Fruit fly (Drosophila melanogaster) whole organism, embryonic: Measurements from ENCODE around the gene CG14000.
A peak's percentile ranks its signal among the peaks of the same experiment; 100 is the strongest.

Experiments
- Bteb2 ChIP-seq: fragments of 200-800 bp; sonication (Bioruptor generic); optimal IDR thresholded peaks from 2 replicates; lab custom pipeline; 2016; ENCODE audit warnings: missing biosample characterization, missing genetic modification characterization
- CG10321 ChIP-seq: fragments of 200-800 bp; sonication (Bioruptor generic); IDR thresholded peaks from 2 replicates; pipeline ENCODE4 v1.3.6; 2022; ENCODE audit warnings: missing biosample characterization, missing genetic modification characterization
- CG11085 ChIP-seq: fragments of 200-800 bp; sonication (Bioruptor generic); IDR thresholded peaks from 2 replicates; pipeline ENCODE4 v1.3.6; 2022; ENCODE audit warnings: missing biosample characterization, missing genetic modification characterization
- CG11695 ChIP-seq: fragments of 200-800 bp; sonication (Bioruptor generic); IDR thresholded peaks from 3 replicates; pipeline ENCODE4 v1.3.6; 2022; ENCODE audit warnings: missing biosample characterization, missing genetic modification characterization
- CG12219 ChIP-seq: fragments of 200-800 bp; sonication (Bioruptor generic); optimal IDR thresholded peaks from 3 replicates; lab custom pipeline; 2018; ENCODE audit warnings: missing biosample characterization, mild to moderate bottlenecking, missing genetic modification characterization
- CG13624 ChIP-seq: fragments of 200-800 bp; sonication (Bioruptor generic); optimal IDR thresholded peaks from 2 replicates; lab custom pipeline; 2016; ENCODE audit warnings: missing biosample characterization, missing genetic modification characterization
- CG13894 ChIP-seq: fragments of 200-800 bp; sonication (Bioruptor generic); optimal IDR thresholded peaks from 3 replicates; lab custom pipeline; 2018; ENCODE audit warnings: missing biosample characterization, mild to moderate bottlenecking, missing genetic modification characterization, moderate library complexity
- CG14667 ChIP-seq: fragments of 200-800 bp; sonication (Bioruptor generic); IDR thresholded peaks from 2 replicates; pipeline ENCODE4 v1.3.6; 2022; ENCODE audit warnings: missing biosample characterization, missing genetic modification characterization
- CG15514 ChIP-seq: fragments of 200-800 bp; sonication (Bioruptor generic); optimal IDR thresholded peaks from 3 replicates; lab custom pipeline; 2017; ENCODE audit warnings: missing biosample characterization, missing genetic modification characterization, mild to moderate bottlenecking, moderate library complexity, missing genetic modification reagents
- CG1647 ChIP-seq: fragments of 200-800 bp; sonication (Bioruptor generic); optimal IDR thresholded peaks from 3 replicates; lab custom pipeline; 2016; ENCODE audit warnings: missing biosample characterization, missing genetic modification characterization
- CG16779 ChIP-seq: fragments of 200-800 bp; sonication (Bioruptor generic); IDR thresholded peaks from 2 replicates; pipeline ENCODE4 v1.3.6; 2022; ENCODE audit warnings: missing biosample characterization, missing genetic modification characterization
- CG17328 ChIP-seq: fragments of 200-800 bp; sonication (Bioruptor generic); IDR thresholded peaks from 2 replicates; pipeline ENCODE4 v1.3.6; 2022; ENCODE audit warnings: missing biosample characterization, missing genetic modification characterization
- CG1792 ChIP-seq: fragments of 200-800 bp; sonication (Bioruptor generic); optimal IDR thresholded peaks from 2 replicates; lab custom pipeline; 2016; ENCODE audit warnings: missing biosample characterization, missing genetic modification characterization
- CG2116 ChIP-seq: fragments of 200-800 bp; sonication (Bioruptor generic); optimal IDR thresholded peaks from 3 replicates; lab custom pipeline; 2018; ENCODE audit warnings: missing biosample characterization, mild to moderate bottlenecking, missing genetic modification characterization
- CG3163 ChIP-seq: fragments of 200-800 bp; sonication (Bioruptor generic); optimal IDR thresholded peaks from 3 replicates; lab custom pipeline; 2016; ENCODE audit warnings: missing biosample characterization, missing genetic modification characterization
- CG32767 ChIP-seq: fragments of 200-800 bp; sonication (Bioruptor generic); IDR thresholded peaks from 2 replicates; pipeline ENCODE4 v1.3.6; 2022; ENCODE audit warnings: missing biosample characterization, missing genetic modification characterization
- CG33213 ChIP-seq: fragments of 200-800 bp; sonication (Bioruptor generic); optimal IDR thresholded peaks from 3 replicates; lab custom pipeline; 2016; ENCODE audit warnings: missing biosample characterization, missing genetic modification characterization
- CG34422 ChIP-seq: fragments of 200-800 bp; sonication (Bioruptor generic); IDR thresholded peaks from 3 replicates; pipeline ENCODE4 v1.3.6; 2022; ENCODE audit warnings: missing biosample characterization, missing genetic modification characterization
- CG3838 ChIP-seq: fragments of 200-800 bp; sonication (Bioruptor generic); optimal IDR thresholded peaks from 3 replicates; lab custom pipeline; 2016; ENCODE audit warnings: missing biosample characterization, missing genetic modification characterization
- CG3847 ChIP-seq: fragments of 200-800 bp; sonication (Bioruptor generic); IDR thresholded peaks from 2 replicates; pipeline ENCODE4 v1.3.6; 2022; ENCODE audit warnings: missing biosample characterization, missing genetic modification characterization
- CG4282 ChIP-seq: fragments of 200-800 bp; sonication (Bioruptor generic); optimal IDR thresholded peaks from 2 replicates; lab custom pipeline; 2016; ENCODE audit warnings: missing biosample characterization, missing genetic modification characterization
- CG5953 ChIP-seq: fragments of 200-800 bp; sonication (Bioruptor generic); IDR thresholded peaks from 2 replicates; pipeline ENCODE4 v1.3.6; 2022; ENCODE audit warnings: missing biosample characterization, missing genetic modification characterization
- CG6689 ChIP-seq: fragments of 200-800 bp; sonication (Bioruptor generic); IDR thresholded peaks from 2 replicates; pipeline ENCODE4 v1.3.6; 2022; ENCODE audit warnings: missing biosample characterization, missing genetic modification characterization
- CG7745 ChIP-seq: fragments of 200-800 bp; sonication (Bioruptor generic); optimal IDR thresholded peaks from 2 replicates; lab custom pipeline; 2018; ENCODE audit warnings: missing biosample characterization, mild to moderate bottlenecking, missing genetic modification characterization, moderate library complexity
- CG8478 ChIP-seq: fragments of >200 bp; optimal IDR thresholded peaks from 2 replicates; lab custom pipeline; 2018
- CG8944 ChIP-seq: fragments of 200-800 bp; sonication (Bioruptor generic); optimal IDR thresholded peaks from 3 replicates; lab custom pipeline; 2016; ENCODE audit warnings: missing biosample characterization, missing genetic modification characterization
- CHES-1-like ChIP-seq: fragments of 200-800 bp; sonication (Bioruptor generic); optimal IDR thresholded peaks from 2 replicates; lab custom pipeline; 2016; ENCODE audit warnings: missing biosample characterization, missing genetic modification characterization
- Camta ChIP-seq: fragments of 200-800 bp; sonication (Bioruptor generic); optimal IDR thresholded peaks from 2 replicates; lab custom pipeline; 2016; ENCODE audit warnings: missing biosample characterization, missing genetic modification characterization
- CoRest ChIP-seq: fragments of 200-800 bp; sonication (Bioruptor generic); optimal IDR thresholded peaks from 3 replicates; lab custom pipeline; 2018; ENCODE audit warnings: missing biosample characterization, mild to moderate bottlenecking, missing genetic modification characterization, moderate library complexity
- Drgx ChIP-seq: fragments of 200-800 bp; sonication (Bioruptor generic); IDR thresholded peaks from 2 replicates; pipeline ENCODE4 v1.3.6; 2022; ENCODE audit warnings: missing biosample characterization, missing genetic modification characterization
- Ets97D ChIP-seq: fragments of 200-800 bp; sonication (Bioruptor generic); optimal IDR thresholded peaks from 3 replicates; lab custom pipeline; 2016; ENCODE audit warnings: missing biosample characterization, missing genetic modification characterization
- GATAe ChIP-seq: fragments of 200-800 bp; sonication (Bioruptor generic); conservative IDR thresholded peaks from 2 replicates; pipeline ENCODE4 v1.3.6; 2022; ENCODE audit warnings: missing biosample characterization, missing genetic modification characterization
- MBD-R2 ChIP-seq: fragments of 200-800 bp; sonication (Bioruptor generic); IDR thresholded peaks from 2 replicates; pipeline ENCODE4 v1.3.6; 2022; ENCODE audit warnings: missing biosample characterization, missing genetic modification characterization
- Mes4 ChIP-seq: fragments of 200-800 bp; sonication (Bioruptor generic); optimal IDR thresholded peaks from 2 replicates; lab custom pipeline; 2016; ENCODE audit warnings: missing biosample characterization, missing genetic modification characterization
- NC2α ChIP-seq: fragments of 200-800 bp; sonication (Bioruptor generic); optimal IDR thresholded peaks from 2 replicates; lab custom pipeline; 2016; ENCODE audit warnings: missing biosample characterization, missing genetic modification characterization
- PHDP ChIP-seq: fragments of 200-800 bp; sonication (Bioruptor generic); optimal IDR thresholded peaks from 3 replicates; lab custom pipeline; 2018; ENCODE audit warnings: missing biosample characterization, mild to moderate bottlenecking, missing genetic modification characterization, moderate library complexity
- bigmax ChIP-seq: fragments of 200-800 bp; sonication (Bioruptor generic); optimal IDR thresholded peaks from 2 replicates; lab custom pipeline; 2018; ENCODE audit warnings: missing biosample characterization, mild to moderate bottlenecking, missing genetic modification characterization
- chif ChIP-seq, 2 experiments: fragments of 200-800 bp; sonication (Bioruptor generic); optimal IDR thresholded peaks; 3 replicates each; lab custom pipeline; 2016; ENCODE audit warnings: missing biosample characterization in 2 of 2, missing genetic modification characterization in 2 of 2
- dan ChIP-seq: fragments of 200-800 bp; sonication (Bioruptor generic); IDR thresholded peaks from 2 replicates; pipeline ENCODE4 v1.3.6; 2022; ENCODE audit warnings: missing biosample characterization, missing genetic modification characterization
- dati ChIP-seq: fragments of 200-800 bp; sonication (Bioruptor generic); IDR thresholded peaks from 2 replicates; pipeline ENCODE4 v1.3.6; 2022; ENCODE audit warnings: missing biosample characterization, missing genetic modification characterization
- dm ChIP-seq: fragments of 200-800 bp; sonication (Bioruptor generic); optimal IDR thresholded peaks from 3 replicates; lab custom pipeline; 2016; ENCODE audit warnings: missing biosample characterization, missing genetic modification characterization
- dmrt99B ChIP-seq: fragments of 200-800 bp; sonication (Bioruptor generic); optimal IDR thresholded peaks from 2 replicates; lab custom pipeline; 2018; ENCODE audit warnings: missing biosample characterization, mild to moderate bottlenecking, missing genetic modification characterization, moderate library complexity
- fd102C ChIP-seq: fragments of 200-800 bp; sonication (Bioruptor generic); optimal IDR thresholded peaks from 2 replicates; lab custom pipeline; 2018; ENCODE audit warnings: missing biosample characterization, mild to moderate bottlenecking, missing genetic modification characterization, moderate library complexity
- fru ChIP-seq: fragments of >200 bp; optimal IDR thresholded peaks from 2 replicates; lab custom pipeline; 2017
- gcm2 ChIP-seq: fragments of 200-800 bp; sonication (Bioruptor generic); optimal IDR thresholded peaks from 2 replicates; lab custom pipeline; 2016; ENCODE audit warnings: missing biosample characterization, missing genetic modification characterization
- grn ChIP-seq: fragments of 200-800 bp; sonication (Bioruptor generic); optimal IDR thresholded peaks from 3 replicates; lab custom pipeline; 2017; ENCODE audit warnings: missing biosample characterization, missing genetic modification characterization
- hbn ChIP-seq: fragments of 200-800 bp; sonication (Bioruptor generic); IDR thresholded peaks from 2 replicates; pipeline ENCODE4 v1.3.6; 2022; ENCODE audit warnings: missing biosample characterization, missing genetic modification characterization; ENCODE audit not compliant: partially characterized antibody
- inv ChIP-seq: fragments of 200-800 bp; sonication (Bioruptor generic); IDR thresholded peaks from 2 replicates; pipeline ENCODE4 v1.3.6; 2022; ENCODE audit warnings: missing biosample characterization, missing genetic modification characterization; ENCODE audit not compliant: partially characterized antibody
- luna ChIP-seq: fragments of 200-800 bp; sonication (Bioruptor generic); optimal IDR thresholded peaks from 2 replicates; lab custom pipeline; 2016; ENCODE audit warnings: missing biosample characterization, missing genetic modification characterization
- nmo ChIP-seq: fragments of 200-800 bp; sonication (Bioruptor generic); optimal IDR thresholded peaks from 2 replicates; lab custom pipeline; 2018; ENCODE audit warnings: missing biosample characterization, mild to moderate bottlenecking, missing genetic modification characterization, moderate library complexity
- odd ChIP-seq: fragments of 200-800 bp; sonication (Bioruptor generic); optimal IDR thresholded peaks from 2 replicates; lab custom pipeline; 2017; ENCODE audit warnings: missing biosample characterization, mild to moderate bottlenecking, missing genetic modification characterization
- row ChIP-seq: fragments of 200-800 bp; sonication (Bioruptor generic); IDR thresholded peaks from 3 replicates; pipeline ENCODE4 v1.3.6; 2022; ENCODE audit warnings: missing biosample characterization, missing genetic modification characterization
- run ChIP-seq: fragments of 200-800 bp; sonication (Bioruptor generic); optimal IDR thresholded peaks from 3 replicates; lab custom pipeline; 2018; ENCODE audit warnings: missing biosample characterization, mild to moderate bottlenecking, missing genetic modification characterization

CG14000 gene

dm6 chr2L:5876474-5877067, 33.5 kb downstream of the CG14000 start (continued):
- TF ChIP-seq MBD-R2 (GFP tag; lab: Robert Waterston, UW), result no peak
- no peak for TF ChIP-seq CG11085
- no peak for TF ChIP-seq Mes4
- TF ChIP-seq CHES-1-like (GFP tag; lab: Kevin White, UChicago), result peak; percentile 40
- peak; percentile 38; the same call in 1 of the 2 replicates for TF ChIP-seq CG5953 (GFP tag; lab: Robert Waterston, UW)
- TF ChIP-seq Ets97D, result no peak
- TF ChIP-seq Bteb2 (GFP tag; lab: Kevin White, UChicago), result no peak
- TF ChIP-seq CG13624 (GFP tag; lab: Kevin White, UChicago), result no peak
- TF ChIP-seq CG13894 (tag; lab: Kevin White, UChicago), result peak; percentile 29
- no peak for TF ChIP-seq NC2α (GFP tag; lab: Kevin White, UChicago)
- TF ChIP-seq CG1647, result no peak
- TF ChIP-seq dmrt99B, result peak; percentile 20
- no peak for TF ChIP-seq dan (GFP tag; lab: Robert Waterston, UW)
- TF ChIP-seq gcm2 (GFP tag; lab: Kevin White, UChicago), result no peak
- no peak for TF ChIP-seq dm
- TF ChIP-seq CG6689, result no peak
- no peak for TF ChIP-seq CG32767 (GFP tag; lab: Robert Waterston, UW)
- TF ChIP-seq row (GFP tag; lab: Robert Waterston, UW), result no peak
- no peak for TF ChIP-seq grn (GFP tag; lab: Kevin White, UChicago)
- no peak for TF ChIP-seq CG34422
- TF ChIP-seq bigmax, result no peak
- TF ChIP-seq CoRest (tag; lab: Kevin White, UChicago), result peak; percentile 10
- TF ChIP-seq CG8944 (GFP tag; lab: Kevin White, UChicago), result no peak
- 0 out of 2 replicates have a peak, but pooled peaks have one; percentile 17 for TF ChIP-seq Drgx
- no peak for TF ChIP-seq CG1792 (GFP tag; lab: Kevin White, UChicago)
- peak; percentile 17 for TF ChIP-seq CG12219 (GFP tag; lab: Kevin White, UChicago)
- TF ChIP-seq CG3838 (GFP tag; lab: Kevin White, UChicago), result no peak
- peak; percentile 56 for TF ChIP-seq odd (GFP tag; lab: Kevin White, UChicago)
- TF ChIP-seq CG11695 (GFP tag; lab: Robert Waterston, UW), result 0 out of 3 replicates have a peak, but pooled peaks have one; percentile 18
- no peak for TF ChIP-seq CG10321 (GFP tag; lab: Robert Waterston, UW)
- no peak for TF ChIP-seq luna (GFP tag; lab: Kevin White, UChicago)
- TF ChIP-seq CG3163 (GFP tag; lab: Kevin White, UChicago), result no peak
- TF ChIP-seq CG14667 (GFP tag; lab: Robert Waterston, UW), result no peak
- no peak for TF ChIP-seq hbn (GFP tag; lab: Robert Waterston, UW)
- TF ChIP-seq CG3847 (GFP tag; lab: Robert Waterston, UW), result no peak
- no peak for TF ChIP-seq inv (GFP tag; lab: Robert Waterston, UW)
- no peak for TF ChIP-seq Camta (GFP tag; lab: Kevin White, UChicago)
- peak; percentile 79 for TF ChIP-seq PHDP (tag; lab: Kevin White, UChicago)
- TF ChIP-seq GATAe (GFP tag; lab: Robert Waterston, UW), result no peak
- no peak for TF ChIP-seq CG17328 (GFP tag; lab: Robert Waterston, UW)
- no peak for TF ChIP-seq dati (GFP tag; lab: Robert Waterston, UW)
- peak in 1 of 2 experiments; percentile 6 for TF ChIP-seq chif (GFP tag; optimal IDR thresholded peaks at IDR 0.05; lab: Kevin White, UChicago)
- no peak for TF ChIP-seq CG8478 (lab: Kevin White, UChicago)
- no peak for TF ChIP-seq run (tag; lab: Kevin White, UChicago)
- peak; percentile 10 for TF ChIP-seq CG33213 (GFP tag; lab: Kevin White, UChicago)
- TF ChIP-seq CG7745 (tag; lab: Kevin White, UChicago), result no peak
- TF ChIP-seq nmo (GFP tag; lab: Kevin White, UChicago), result no peak
- TF ChIP-seq CG16779 (GFP tag; lab: Robert Waterston, UW), result no peak
- TF ChIP-seq fru, result no peak
- no peak for TF ChIP-seq fd102C
- no peak for TF ChIP-seq CG4282 (GFP tag; lab: Kevin White, UChicago)
- peak; percentile 60 for TF ChIP-seq CG15514 (GFP tag; lab: Kevin White, UChicago)
- no peak for TF ChIP-seq CG2116
